Fruit fly (Drosophila melanogaster): ENCODE measurements around the gene CG15239.
A peak's percentile ranks its signal among the peaks of the same experiment; 100 is the strongest.

The CG15239 gene

DNA sequence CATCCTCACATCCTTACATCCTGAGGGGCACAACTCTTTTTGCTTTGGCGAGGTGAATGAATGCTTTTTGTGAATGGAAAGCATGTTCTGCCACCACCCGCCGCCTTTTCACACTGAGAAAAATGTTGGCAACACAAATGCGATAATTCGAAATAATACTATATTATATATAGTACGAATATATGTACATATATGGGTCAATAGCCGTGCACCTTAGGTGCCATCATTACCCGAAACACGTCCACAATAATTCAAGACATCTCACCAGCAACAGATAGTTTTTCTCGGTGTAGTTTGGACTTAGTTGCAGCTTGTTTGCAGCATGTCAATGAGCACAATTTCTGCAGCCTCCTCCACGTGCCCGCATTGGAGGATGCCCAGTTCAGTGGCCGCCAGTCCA is 47.7 kb downstream of the CG15239 start (continued):
- TF ChIP-seq D (optimal IDR thresholded peaks at IDR 0.05), result no peak
- peak; percentile 1 for TF ChIP-seq D (GFP tag; optimal IDR thresholded peaks at IDR 0.05)
- no peak for TF ChIP-seq so (GFP tag; IDR thresholded peaks at IDR 0.05)
- TF ChIP-seq fd96Cb (tag; optimal IDR thresholded peaks at IDR 0.05), result peak; percentile 31
- TF ChIP-seq bsh (GFP tag; optimal IDR thresholded peaks at IDR 0.05), result peak; percentile 36 to 51
- peak; percentile 14; the same call in 1 of the 2 replicates for TF ChIP-seq CG10959 (GFP tag; IDR thresholded peaks at IDR 0.05)
- TF ChIP-seq ken (GFP tag; IDR thresholded peaks at IDR 0.05), result 0 out of 3 replicates have a peak, but pooled peaks have one; percentile 24
- TF ChIP-seq CG18262 (tag; optimal IDR thresholded peaks at IDR 0.05), result peak; percentile 2
- peak; percentile 49; the same call in 1 of the 3 replicates for TF ChIP-seq row (GFP tag; IDR thresholded peaks at IDR 0.05)
- no peak for TF ChIP-seq kah (GFP tag; optimal IDR thresholded peaks at IDR 0.05)
- no peak for TF ChIP-seq CG32767 (GFP tag; IDR thresholded peaks at IDR 0.05)
- TF ChIP-seq Xrp1 (GFP tag; IDR thresholded peaks at IDR 0.05), result peak; percentile 21; the same call in 1 of the 2 replicates
- peak; percentile 12 for TF ChIP-seq zen (tag; optimal IDR thresholded peaks at IDR 0.05)
- peak; percentile 44 for TF ChIP-seq CG1603 (tag; optimal IDR thresholded peaks at IDR 0.05)
- peak; percentile 59 for TF ChIP-seq CG11504 (tag; optimal IDR thresholded peaks at IDR 0.05)
- TF ChIP-seq dysf (GFP tag; IDR thresholded peaks at IDR 0.05), result 0 out of 3 replicates have a peak, but pooled peaks have one; percentile 31
- no peak for TF ChIP-seq Dbx (GFP tag; IDR thresholded peaks at IDR 0.05)
- no peak for TF ChIP-seq en (GFP tag; optimal IDR thresholded peaks at IDR 0.05)
- peak; percentile 2 for TF ChIP-seq CG9817 (tag; optimal IDR thresholded peaks at IDR 0.05)
- TF ChIP-seq grn (GFP tag; optimal IDR thresholded peaks at IDR 0.05), result no peak
- 0 out of 2 replicates have a peak, but pooled peaks have one; percentile 8 for TF ChIP-seq esg (GFP tag; conservative IDR thresholded peaks at IDR 0.05)
- TF ChIP-seq lab (GFP tag; optimal IDR thresholded peaks at IDR 0.05), result peak; percentile 6
- TF ChIP-seq ATbp (GFP tag; optimal IDR thresholded peaks at IDR 0.05), result peak; percentile 13
- TF ChIP-seq ab (GFP tag; optimal IDR thresholded peaks at IDR 0.05), result no peak
- 0 out of 2 replicates have a peak, but pooled peaks have one; percentile 7 for TF ChIP-seq stc (GFP tag; IDR thresholded peaks at IDR 0.05)
- TF ChIP-seq Dip3 (GFP tag; optimal IDR thresholded peaks at IDR 0.05), result no peak
- TF ChIP-seq Tbp (GFP tag; optimal IDR thresholded peaks at IDR 0.05), result no peak
- peak; percentile 32 for TF ChIP-seq CG2712 (tag; optimal IDR thresholded peaks at IDR 0.05)
- TF ChIP-seq Hmx (GFP tag; optimal IDR thresholded peaks at IDR 0.05), result no peak
- peak; percentile 74 for TF ChIP-seq Drgx (GFP tag; IDR thresholded peaks at IDR 0.05)
- TF ChIP-seq CG14710 (tag; optimal IDR thresholded peaks at IDR 0.05), result peak; percentile 11
- TF ChIP-seq CG4707 (GFP tag; optimal IDR thresholded peaks at IDR 0.05), result no peak
- no peak for TF ChIP-seq Dek (tag; optimal IDR thresholded peaks at IDR 0.05)
- peak; percentile 24 for TF ChIP-seq CG10209 (GFP tag; optimal IDR thresholded peaks at IDR 0.05)
- TF ChIP-seq CG17829 (tag; optimal IDR thresholded peaks at IDR 0.05), result peak; percentile 19
- TF ChIP-seq CG32532 (GFP tag; IDR thresholded peaks at IDR 0.05), result no peak; the same call in 1 of the 2 replicates
- peak; percentile 45 for TF ChIP-seq CG7839 (tag; optimal IDR thresholded peaks at IDR 0.05)
- TF ChIP-seq CG8359 (GFP tag; optimal IDR thresholded peaks at IDR 0.05; ENCODE audit: borderline replicate concordance), result peak; percentile 26
- TF ChIP-seq CG13424 (tag; optimal IDR thresholded peaks at IDR 0.05), result peak; percentile 21
- peak; percentile 3 for TF ChIP-seq CG12769 (tag; optimal IDR thresholded peaks at IDR 0.05)
- peak; percentile 38 for TF ChIP-seq CG2678 (tag; optimal IDR thresholded peaks at IDR 0.05)
- no peak for TF ChIP-seq CG16813 (GFP tag; IDR thresholded peaks at IDR 0.05; ENCODE audit: partially characterized antibody)
- peak; percentile 55 for TF ChIP-seq gem (tag; optimal IDR thresholded peaks at IDR 0.05)
- peak; percentile 13 for TF ChIP-seq CG8924 (tag; optimal IDR thresholded peaks at IDR 0.05)
- no peak for TF ChIP-seq CG10321 (GFP tag; IDR thresholded peaks at IDR 0.05)
- TF ChIP-seq Hr51 (GFP tag; optimal IDR thresholded peaks at IDR 0.05), result peak in 1 of 2 experiments; percentile 20
- no peak for TF ChIP-seq Dref (GFP tag; IDR thresholded peaks at IDR 0.05)
- TF ChIP-seq nom (GFP tag; optimal IDR thresholded peaks at IDR 0.05), result peak; percentile 20
- TF ChIP-seq CG4820 (GFP tag; optimal IDR thresholded peaks at IDR 0.05), result peak; percentile 5
- no peak for TF ChIP-seq jigr1 (GFP tag; IDR thresholded peaks at IDR 0.05)
